Worm (Caenorhabditis elegans): ENCODE measurements around the gene srj-32.

- TF ChIP-seq pha-4 (tag; optimal IDR thresholded peaks at IDR 0.05) (no peak), ceh-9 (tag; optimal IDR thresholded peaks at IDR 0.05) (no peak), nhr-11 (tag; optimal IDR thresholded peaks at IDR 0.05) (no peak), ama-1 (optimal IDR thresholded peaks at IDR 0.05) (no peak), gmeb-2 (tag; optimal IDR thresholded peaks at IDR 0.05) (no peak), fax-1 (tag; optimal IDR thresholded peaks at IDR 0.05) (no peak)
These were observed 9.9 kb upstream of the srj-32 start, which contains the start of gene F07G11.1 for ce11 chrV:7307089-7307488.
